Worm (Caenorhabditis elegans) whole organism, early embryonic: Measurements from ENCODE around the gene txt-9.

ENCODE experiments used
- B0310.2 ChIP-seq: sonication (generic microtip); optimal IDR thresholded peaks from 2 replicates; lab custom pipeline; 2016; ENCODE audit warnings: mild to moderate bottlenecking, missing genetic modification characterization, missing compliant biosample characterization
- F13C5.2 ChIP-seq: sonication (generic microtip); optimal IDR thresholded peaks from 2 replicates; lab custom pipeline; 2017; ENCODE audit warnings: mild to moderate bottlenecking, missing genetic modification characterization, inconsistent platforms, missing compliant biosample characterization
- ama-1 ChIP-seq: fragments of 150-350 bp; optimal IDR thresholded peaks from 2 replicates; lab custom pipeline; 2014
- ceh-13 ChIP-seq: fragments of 200-800 bp; sonication (Bioruptor generic); optimal IDR thresholded peaks from 2 replicates; lab custom pipeline; 2018; ENCODE audit warnings: mild to moderate bottlenecking, missing genetic modification characterization, missing compliant biosample characterization
- ets-7 ChIP-seq: sonication (generic microtip); optimal IDR thresholded peaks from 2 replicates; lab custom pipeline; 2016; ENCODE audit warnings: missing genotype, missing genetic modification characterization, missing compliant biosample characterization
- flt-1 ChIP-seq: fragments of 200-800 bp; sonication (Bioruptor generic); IDR thresholded peaks from 2 replicates; pipeline ENCODE4 v1.3.6; 2022; ENCODE audit warnings: missing genetic modification characterization, missing compliant biosample characterization
- hmg-4 ChIP-seq: fragments of 200-800 bp; sonication (Bioruptor generic); optimal IDR thresholded peaks from 2 replicates; lab custom pipeline; 2018; ENCODE audit warnings: mild to moderate bottlenecking, missing genetic modification characterization, missing compliant biosample characterization
- pes-1 ChIP-seq: fragments of 200-800 bp; sonication (Bioruptor generic); IDR thresholded peaks from 2 replicates; pipeline ENCODE4 v1.3.6; 2022; ENCODE audit warnings: missing genetic modification reagents, missing genetic modification characterization, missing compliant biosample characterization
- scrt-1 ChIP-seq: fragments of 200-800 bp; sonication (Bioruptor generic); IDR thresholded peaks from 2 replicates; pipeline ENCODE4 v1.3.6; 2022; ENCODE audit warnings: missing genetic modification characterization, missing compliant biosample characterization
- sea-1 ChIP-seq: fragments of 200-800 bp; sonication (Bioruptor generic); conservative IDR thresholded peaks from 2 replicates; pipeline ENCODE4 v1.3.6; 2022; ENCODE audit warnings: missing genetic modification characterization, missing compliant biosample characterization
- tbx-37 ChIP-seq: fragments of 200-800 bp; sonication (Bioruptor generic); conservative IDR thresholded peaks from 2 replicates; pipeline ENCODE4 v1.3.6; 2022; ENCODE audit warnings: missing genetic modification reagents, missing genetic modification characterization, missing compliant biosample characterization
- tra-4 ChIP-seq: sonication (generic microtip); optimal IDR thresholded peaks from 2 replicates; lab custom pipeline; 2017; ENCODE audit warnings: missing genetic modification characterization, missing compliant biosample characterization

ce11 chrII:5047279-5047678, 38.3 kb upstream of the txt-9 start:
- TF ChIP-seq ama-1 = no peak
- no peak for TF ChIP-seq F13C5.2 (tag; lab: Kevin White, UChicago)
- no peak for TF ChIP-seq pes-1 (GFP tag; lab: Robert Waterston, UW)
- no peak for TF ChIP-seq tra-4
- no peak for TF ChIP-seq scrt-1 (GFP tag; lab: Robert Waterston, UW)
- no peak for TF ChIP-seq tbx-37 (GFP tag; lab: Robert Waterston, UW)
- TF ChIP-seq ets-7 (tag; lab: Kevin White, UChicago) = no peak
- TF ChIP-seq sea-1 (GFP tag; lab: Robert Waterston, UW) = no peak
- TF ChIP-seq flt-1 (GFP tag; lab: Robert Waterston, UW) = no peak
- no peak for TF ChIP-seq ceh-13
- no peak for TF ChIP-seq hmg-4 (GFP tag; lab: Kevin White, UChicago)
- TF ChIP-seq B0310.2 (tag; lab: Kevin White, UChicago) = no peak
